Worm (Caenorhabditis elegans) whole organism, young adult: ENCODE data around the gene ppt-1.

Source experiments
- F10E7.11 ChIP-seq: sonication (generic microtip); optimal IDR thresholded peaks from 2 replicates; lab custom pipeline; 2017; ENCODE audit warnings: mild to moderate bottlenecking, missing genetic modification characterization, moderate library complexity, missing compliant biosample characterization
- F39B2.1 ChIP-seq: fragments of 200-800 bp; sonication (Bioruptor generic); IDR thresholded peaks from 2 replicates; pipeline ENCODE4 v1.3.6; 2022; ENCODE audit warnings: missing genetic modification reagents, missing genetic modification characterization, missing compliant biosample characterization
- ets-4 ChIP-seq: fragments of 200-800 bp; sonication (Bioruptor generic); optimal IDR thresholded peaks from 2 replicates; lab custom pipeline; 2018; ENCODE audit warnings: mild to moderate bottlenecking, missing genetic modification characterization, missing compliant biosample characterization
- nfya-1 ChIP-seq: sonication (generic microtip); optimal IDR thresholded peaks from 2 replicates; lab custom pipeline; 2017; ENCODE audit warnings: antibody characterized with exemption, missing compliant biosample characterization, missing genetic modification characterization, borderline replicate concordance; ENCODE audit not compliant: insufficient read depth
- pha-4 ChIP-seq: fragments of 150-350 bp; sonication (generic microtip); optimal IDR thresholded peaks from 2 replicates; lab custom pipeline; 2014; ENCODE audit warnings: missing biosample characterization, missing genetic modification reagents, missing genetic modification characterization
- rpc-1 ChIP-seq, 2 experiments: fragments of 150-350 bp in 1 of 2; sonication (generic microtip) in 1 of 2; optimal IDR thresholded peaks; 2 replicates each; lab custom pipeline; 2014 to 2018; ENCODE audit warnings: missing biosample characterization in 1 of 2, missing genetic modification characterization in 1 of 2, missing genetic modification reagents in 1 of 2, missing genotype in 1 of 2
- sea-2 ChIP-seq: fragments of 200-800 bp; sonication (Bioruptor generic); IDR thresholded peaks from 2 replicates; pipeline ENCODE4 v1.3.6; 2022; ENCODE audit warnings: missing genetic modification characterization, missing compliant biosample characterization
- snpc-4 ChIP-seq, 5 experiments: fragments of 150-350 bp in 1 of 5; sonication (generic microtip) in 4 of 5; optimal IDR thresholded peaks; 2 replicates each; lab custom pipeline; 2014 to 2018; ENCODE audit warnings: missing genetic modification characterization in 5 of 5, missing biosample characterization in 3 of 5, antibody characterized with exemption in 2 of 5, mild to moderate bottlenecking in 2 of 5, missing compliant biosample characterization in 2 of 5, missing genotype in 2 of 5, moderate library complexity in 2 of 5, missing genetic modification reagents in 1 of 5
- unc-62 ChIP-seq: fragments of 150-350 bp; optimal IDR thresholded peaks from 2 replicates; lab custom pipeline; 2014; ENCODE audit warnings: missing biosample characterization, missing genetic modification reagents, missing genetic modification characterization

- TF ChIP-seq F39B2.1 (GFP tag; lab: Robert Waterston, UW) (no peak), unc-62 (GFP tag; lab: Kevin White, UChicago) (no peak), rpc-1 (optimal IDR thresholded peaks at IDR 0.05; lab: Kevin White, UChicago) (no peak), rpc-1 (tag; optimal IDR thresholded peaks at IDR 0.05; lab: Kevin White, UChicago) (no peak), nfya-1 (tag; lab: Kevin White, UChicago) (no peak), sea-2 (no peak), pha-4 (tag; lab: Kevin White, UChicago) (no peak), ets-4 (no peak), F10E7.11 (tag; lab: Kevin White, UChicago) (no peak), snpc-4 (GFP tag; optimal IDR thresholded peaks at IDR 0.05; lab: Kevin White, UChicago) (peak; percentile 87), snpc-4 (tag; optimal IDR thresholded peaks at IDR 0.05; lab: Kevin White, UChicago) (peak in 3 of 4 experiments; percentile 85 to 97 (median 94))
These were observed 31.6 kb upstream of the ppt-1 start for ce11 chrV:6657532-6658259.
